Worm (Caenorhabditis elegans) whole organism, L4 larva: ENCODE data around the gene clec-222.
A peak's percentile ranks its signal among the peaks of the same experiment; 100 is the strongest.

ENCODE experiments used
- D1046.2 ChIP-seq: fragments of 200-800 bp; sonication (Bioruptor generic); IDR thresholded peaks from 2 replicates; pipeline ENCODE4 v1.3.6; 2022; ENCODE audit warnings: missing genetic modification characterization, missing compliant biosample characterization
- T20F7.1 ChIP-seq: fragments of 200-800 bp; sonication (Bioruptor generic); optimal IDR thresholded peaks from 2 replicates; lab custom pipeline; 2018; ENCODE audit warnings: mild to moderate bottlenecking, missing genetic modification characterization, missing compliant biosample characterization
- T26A8.4 ChIP-seq: fragments of 200-800 bp; sonication (Bioruptor generic); IDR thresholded peaks from 2 replicates; pipeline ENCODE4 v1.3.6; 2022; ENCODE audit warnings: missing genetic modification characterization, missing compliant biosample characterization
- Y105C5A.15 ChIP-seq: fragments of 200-800 bp; sonication (Bioruptor generic); IDR thresholded peaks from 2 replicates; pipeline ENCODE4 v1.3.6; 2022; ENCODE audit warnings: missing genetic modification characterization, missing compliant biosample characterization
- Y48G9A.11 ChIP-seq: fragments of 200-800 bp; sonication (Bioruptor generic); IDR thresholded peaks from 2 replicates; pipeline ENCODE4 v1.3.6; 2022; ENCODE audit warnings: missing genetic modification reagents, missing genetic modification characterization, missing compliant biosample characterization
- aha-1 ChIP-seq: fragments of 150-350 bp; peaks from one replicate; lab custom pipeline; 2014; ENCODE audit warnings: missing biosample characterization, missing genetic modification characterization
- ama-1 ChIP-seq: fragments of 150-350 bp; optimal IDR thresholded peaks from 2 replicates; lab custom pipeline; 2014; ENCODE audit warnings: inconsistent platforms, mixed read lengths
- attf-4 ChIP-seq: sonication (generic microtip); optimal IDR thresholded peaks from 3 replicates; lab custom pipeline; 2017; ENCODE audit warnings: missing biosample characterization, missing genetic modification characterization
- ceh-44 ChIP-seq: fragments of 200-800 bp; sonication (Bioruptor generic); IDR thresholded peaks from 2 replicates; pipeline ENCODE4 v1.3.6; 2022; ENCODE audit warnings: missing genetic modification reagents, missing genetic modification characterization, missing compliant biosample characterization
- cey-2 ChIP-seq: sonication (generic microtip); optimal IDR thresholded peaks from 3 replicates; lab custom pipeline; 2017; ENCODE audit warnings: missing genetic modification characterization, mild to moderate bottlenecking, missing compliant biosample characterization, antibody characterized with exemption, borderline replicate concordance; ENCODE audit not compliant: insufficient read depth
- daf-12 ChIP-seq: fragments of 150-350 bp; optimal IDR thresholded peaks from 2 replicates; lab custom pipeline; 2014; ENCODE audit warnings: missing biosample characterization, missing genetic modification reagents, missing genetic modification characterization
- daf-19 ChIP-seq: fragments of 200-800 bp; sonication (Bioruptor generic); conservative IDR thresholded peaks from 2 replicates; pipeline ENCODE4 v1.3.6; 2022; ENCODE audit warnings: missing genetic modification characterization, missing compliant biosample characterization
- egl-43 ChIP-seq: fragments of 200-800 bp; sonication (Bioruptor generic); IDR thresholded peaks from 2 replicates; pipeline ENCODE4 v1.3.6; 2022; ENCODE audit warnings: missing genetic modification reagents, missing genetic modification characterization, missing compliant biosample characterization
- fkh-10 ChIP-seq: fragments of 150-350 bp; optimal IDR thresholded peaks from 2 replicates; lab custom pipeline; 2014; ENCODE audit warnings: missing biosample characterization, missing genetic modification reagents, missing genetic modification characterization
- fos-1 ChIP-seq: fragments of 150-350 bp; optimal IDR thresholded peaks from 2 replicates; lab custom pipeline; 2014; ENCODE audit warnings: missing biosample characterization, missing genetic modification characterization
- hlh-11 ChIP-seq: fragments of 200-800 bp; sonication (Bioruptor generic); optimal IDR thresholded peaks from 2 replicates; lab custom pipeline; 2018; ENCODE audit warnings: mild to moderate bottlenecking, missing genetic modification characterization, missing compliant biosample characterization
- hmg-1.1 ChIP-seq: fragments of 200-800 bp; sonication (Bioruptor generic); IDR thresholded peaks from 2 replicates; pipeline ENCODE4 v1.3.6; 2022; ENCODE audit warnings: missing genetic modification reagents, missing genetic modification characterization, missing compliant biosample characterization
- jun-1 ChIP-seq: fragments of 150-350 bp; optimal IDR thresholded peaks from 2 replicates; lab custom pipeline; 2014; ENCODE audit warnings: missing biosample characterization, missing genetic modification reagents, missing genetic modification characterization
- lin-38 ChIP-seq: fragments of 200-800 bp; sonication (Bioruptor generic); IDR thresholded peaks from 2 replicates; pipeline ENCODE4 v1.3.6; 2022; ENCODE audit warnings: missing genetic modification reagents, missing genetic modification characterization, missing compliant biosample characterization
- lin-39 ChIP-seq: fragments of 150-350 bp; optimal IDR thresholded peaks from 2 replicates; lab custom pipeline; 2014; ENCODE audit warnings: missing biosample characterization, missing genetic modification reagents, missing genetic modification characterization
- lsy-2 ChIP-seq, 2 experiments: fragments of 150-350 bp in 1 of 2; sonication (generic microtip) in 1 of 2; optimal IDR thresholded peaks; 2 replicates each; lab custom pipeline; 2014 to 2017; ENCODE audit warnings: missing biosample characterization in 2 of 2, missing genetic modification characterization in 2 of 2
- madf-5 ChIP-seq, 2 experiments: fragments of 200-800 bp; sonication (Bioruptor generic); IDR thresholded peaks; 2 replicates each; pipeline ENCODE4 v1.3.6; 2022; ENCODE audit warnings: missing compliant biosample characterization in 2 of 2, missing genetic modification characterization in 2 of 2
- madf-9 ChIP-seq: fragments of 200-800 bp; sonication (Bioruptor generic); conservative IDR thresholded peaks from 2 replicates; pipeline ENCODE4 v1.3.6; 2022; ENCODE audit warnings: missing genetic modification reagents, missing genetic modification characterization, missing compliant biosample characterization
- mdt-29 ChIP-seq: fragments of 200-800 bp; sonication (Bioruptor generic); IDR thresholded peaks from 2 replicates; pipeline ENCODE4 v1.3.6; 2022; ENCODE audit warnings: missing genetic modification reagents, missing genetic modification characterization, missing compliant biosample characterization
- mep-1 ChIP-seq: fragments of 150-350 bp; sonication (generic microtip); optimal IDR thresholded peaks from 3 replicates; lab custom pipeline; 2014; ENCODE audit warnings: missing biosample characterization, missing genetic modification characterization
- nhr-6 ChIP-seq: fragments of 150-350 bp; optimal IDR thresholded peaks from 2 replicates; lab custom pipeline; 2014; ENCODE audit warnings: missing biosample characterization, missing genetic modification characterization
- nhr-77 ChIP-seq: fragments of 150-350 bp; optimal IDR thresholded peaks from 2 replicates; lab custom pipeline; 2014; ENCODE audit warnings: missing biosample characterization, missing genetic modification characterization
- saeg-2 ChIP-seq: fragments of 200-800 bp; sonication (Bioruptor generic); IDR thresholded peaks from 2 replicates; pipeline ENCODE4 v1.3.6; 2022; ENCODE audit warnings: missing genetic modification reagents, missing genetic modification characterization, missing compliant biosample characterization
- skn-1 ChIP-seq: fragments of 150-350 bp; optimal IDR thresholded peaks from 2 replicates; lab custom pipeline; 2014; ENCODE audit warnings: missing biosample characterization, missing genetic modification characterization
- snpc-1.2 ChIP-seq: fragments of 200-800 bp; sonication (Bioruptor generic); IDR thresholded peaks from 2 replicates; pipeline ENCODE4 v1.3.6; 2022; ENCODE audit warnings: missing genetic modification reagents, missing genetic modification characterization, missing compliant biosample characterization
- snpc-4 ChIP-seq: fragments of 150-350 bp; optimal IDR thresholded peaks from 2 replicates; lab custom pipeline; 2014; ENCODE audit warnings: missing biosample characterization, missing genetic modification characterization
- unc-130 ChIP-seq: sonication (generic microtip); optimal IDR thresholded peaks from 2 replicates; lab custom pipeline; 2016; ENCODE audit warnings: missing genetic modification reagents, missing genetic modification characterization, missing compliant biosample characterization
- unc-39 ChIP-seq: sonication (generic microtip); optimal IDR thresholded peaks from 2 replicates; lab custom pipeline; 2017; ENCODE audit warnings: missing biosample characterization, missing genetic modification characterization
- unc-62 ChIP-seq, 3 experiments: fragments of 150-350 bp in 1 of 3; sonication (generic microtip); optimal IDR thresholded peaks in 2 of 3; peaks in 1 of 3; 1 replicate in 1 of 3; 2 replicates in 2 of 3; lab custom pipeline; 2014 to 2017; ENCODE audit warnings: missing biosample characterization in 3 of 3, missing genetic modification characterization in 3 of 3, missing genetic modification reagents in 3 of 3, missing genotype in 1 of 3
- zfp-2 ChIP-seq: sonication (generic microtip); optimal IDR thresholded peaks from 2 replicates; lab custom pipeline; 2016; ENCODE audit warnings: mild to moderate bottlenecking, missing genetic modification characterization, missing compliant biosample characterization
- zfp-3 ChIP-seq: fragments of 200-800 bp; sonication (Bioruptor generic); conservative IDR thresholded peaks from 2 replicates; pipeline ENCODE4 v1.3.6; 2022; ENCODE audit warnings: missing genetic modification reagents, missing genetic modification characterization, missing compliant biosample characterization
- zip-11 ChIP-seq: fragments of 200-800 bp; sonication (Bioruptor generic); IDR thresholded peaks from 2 replicates; pipeline ENCODE4 v1.3.6; 2022; ENCODE audit warnings: missing genetic modification characterization, missing compliant biosample characterization
- ztf-11 ChIP-seq: fragments of 150-350 bp; optimal IDR thresholded peaks from 2 replicates; lab custom pipeline; 2014; ENCODE audit warnings: missing biosample characterization, missing genetic modification characterization
- ztf-7 ChIP-seq: fragments of 150-350 bp; optimal IDR thresholded peaks from 2 replicates; lab custom pipeline; 2014; ENCODE audit warnings: missing biosample characterization, missing genetic modification characterization

The clec-222 gene

ce11 chrV:11254980-11255379 lies 16.2 kb upstream of the clec-222 start, which contains the start of gene srsx-31:
TSS of gene srsx-31 (minus strand) at chrV:11255080.
- TF ChIP-seq D1046.2 (GFP tag; lab: Robert Waterston, UW) (no peak), daf-19 (no peak), ztf-7 (tag; lab: Kevin White, UChicago) (no peak), zfp-2 (tag; lab: Kevin White, UChicago) (no peak), aha-1 (no peak), snpc-1.2 (GFP tag; lab: Robert Waterston, UW) (no peak), jun-1 (no peak), attf-4 (tag; lab: Kevin White, UChicago) (no peak), zip-11 (GFP tag; lab: Robert Waterston, UW) (no peak), madf-5 (GFP tag; IDR thresholded peaks at IDR 0.05; lab: Robert Waterston, UW) (no peak), Y48G9A.11 (no peak), T20F7.1 (GFP tag; lab: Kevin White, UChicago) (no peak), hlh-11 (no peak), ztf-11 (no peak), fos-1 (tag; lab: Kevin White, UChicago) (no peak), cey-2 (tag; lab: Kevin White, UChicago) (no peak), fkh-10 (GFP tag; lab: Kevin White, UChicago) (no peak), ama-1 (no peak), zfp-3 (no peak), hmg-1.1 (GFP tag; lab: Robert Waterston, UW) (no peak)

- no peak for TF ChIP-seq egl-43
- TF ChIP-seq nhr-77 (tag; lab: Kevin White, UChicago), result no peak
- peak in 1 of 2 experiments; percentile 7 for TF ChIP-seq unc-62 (GFP tag; optimal IDR thresholded peaks at IDR 0.05 in 1 of 2; lab: Kevin White, UChicago)
- no peak for TF ChIP-seq unc-62 (tag; optimal IDR thresholded peaks at IDR 0.05; lab: Kevin White, UChicago)
- TF ChIP-seq skn-1 (tag; lab: Kevin White, UChicago), result no peak
Observed at ce11 chrV:11258896-11259295, 12.3 kb upstream of the clec-222 start, which contains the start of gene lgc-36. TSS of gene lgc-36 (minus strand) at chrV:11258996.

ce11 chrV:11260622-11261021 lies 10.5 kb upstream of the clec-222 start, which contains the start of gene F07B10.7:
TSS of gene F07B10.7 (minus strand) at chrV:11260722.
- TF ChIP-seq saeg-2 (GFP tag; lab: Robert Waterston, UW) (no peak), ztf-11 (no peak), zip-11 (GFP tag; lab: Robert Waterston, UW) (no peak), unc-39 (tag; lab: Kevin White, UChicago) (no peak), mep-1 (tag; lab: Kevin White, UChicago) (no peak), T26A8.4 (GFP tag; lab: Robert Waterston, UW) (no peak), lsy-2 (tag; optimal IDR thresholded peaks at IDR 0.05; lab: Kevin White, UChicago) (no peak), lin-39 (no peak), Y48G9A.11 (no peak), snpc-4 (tag; lab: Kevin White, UChicago) (no peak), ceh-44 (GFP tag; lab: Robert Waterston, UW) (no peak), nhr-6 (tag; lab: Kevin White, UChicago) (no peak), unc-130 (GFP tag; lab: Kevin White, UChicago) (no peak), ama-1 (no peak), mdt-29 (GFP tag; lab: Robert Waterston, UW) (no peak), Y105C5A.15 (no peak), lin-38 (GFP tag; lab: Robert Waterston, UW) (no peak), daf-12 (tag; lab: Kevin White, UChicago) (no peak)
- TF ChIP-seq, all 104 proteins: peak for 0

ce11 chrV:11263025-11263424 lies 8.1 kb upstream of the clec-222 start, which contains the start of gene F07B10.4:
TSS of gene F07B10.4 (minus strand) at chrV:11263125.
- TF ChIP-seq madf-9, result no peak
- no peak for TF ChIP-seq T26A8.4 (GFP tag; lab: Robert Waterston, UW)
